Fruit fly (Drosophila melanogaster) whole organism, embryonic: Measurements from ENCODE around the gene CG5762.

ENCODE experiments used
- Abd-B ChIP-seq: fragments of 200-800 bp; sonication (Bioruptor generic); optimal IDR thresholded peaks from 2 replicates; lab custom pipeline; 2018; ENCODE audit warnings: missing biosample characterization, mild to moderate bottlenecking, missing genetic modification characterization, moderate library complexity
- CG10565 ChIP-seq: fragments of 200-800 bp; sonication (Bioruptor generic); optimal IDR thresholded peaks from 3 replicates; lab custom pipeline; 2016; ENCODE audit warnings: missing biosample characterization, mild to moderate bottlenecking, missing genetic modification characterization
- CG12104 ChIP-seq: fragments of 200-800 bp; sonication (Bioruptor generic); optimal IDR thresholded peaks from 3 replicates; lab custom pipeline; 2016; ENCODE audit warnings: missing biosample characterization, missing genetic modification characterization
- CG12236 ChIP-seq: fragments of 200-800 bp; sonication (Bioruptor generic); optimal IDR thresholded peaks from 2 replicates; lab custom pipeline; 2016; ENCODE audit warnings: missing biosample characterization, missing genetic modification characterization
- CG12299 ChIP-seq: fragments of 200-800 bp; sonication (Bioruptor generic); optimal IDR thresholded peaks from 2 replicates; lab custom pipeline; 2018; ENCODE audit warnings: missing biosample characterization, mild to moderate bottlenecking, missing genetic modification characterization
- CG12391 ChIP-seq: fragments of 200-800 bp; sonication (Bioruptor generic); optimal IDR thresholded peaks from 3 replicates; lab custom pipeline; 2018; ENCODE audit warnings: missing biosample characterization, mild to moderate bottlenecking, missing genetic modification characterization, moderate library complexity
- CG13287 ChIP-seq: fragments of 200-800 bp; sonication (Bioruptor generic); IDR thresholded peaks from 2 replicates; pipeline ENCODE4 v1.3.6; 2022; ENCODE audit warnings: missing biosample characterization, missing genetic modification characterization; ENCODE audit not compliant: partially characterized antibody
- CG14014 ChIP-seq: fragments of 200-800 bp; sonication (Bioruptor generic); IDR thresholded peaks from 2 replicates; pipeline ENCODE4 v1.3.6; 2022; ENCODE audit warnings: missing biosample characterization, missing genetic modification characterization
- CG15514 ChIP-seq: fragments of 200-800 bp; sonication (Bioruptor generic); optimal IDR thresholded peaks from 3 replicates; lab custom pipeline; 2017; ENCODE audit warnings: missing biosample characterization, missing genetic modification characterization, mild to moderate bottlenecking, moderate library complexity, missing genetic modification reagents
- CG15601 ChIP-seq: fragments of 200-800 bp; sonication (Bioruptor generic); optimal IDR thresholded peaks from 3 replicates; lab custom pipeline; 2019; ENCODE audit warnings: missing biosample characterization, mild to moderate bottlenecking, missing genetic modification characterization, moderate library complexity
- CG2116 ChIP-seq: fragments of 200-800 bp; sonication (Bioruptor generic); optimal IDR thresholded peaks from 3 replicates; lab custom pipeline; 2018; ENCODE audit warnings: missing biosample characterization, mild to moderate bottlenecking, missing genetic modification characterization
- CG2875 ChIP-seq: fragments of 200-800 bp; sonication (Bioruptor generic); optimal IDR thresholded peaks from 2 replicates; lab custom pipeline; 2017; ENCODE audit warnings: missing biosample characterization, mild to moderate bottlenecking, missing genetic modification characterization, missing genetic modification reagents
- CG30431 ChIP-seq: fragments of 200-800 bp; sonication (Bioruptor generic); optimal IDR thresholded peaks from 2 replicates; lab custom pipeline; 2017; ENCODE audit warnings: missing biosample characterization, missing genetic modification characterization
- CG3163 ChIP-seq: fragments of 200-800 bp; sonication (Bioruptor generic); optimal IDR thresholded peaks from 3 replicates; lab custom pipeline; 2016; ENCODE audit warnings: missing biosample characterization, missing genetic modification characterization
- CG33213 ChIP-seq: fragments of 200-800 bp; sonication (Bioruptor generic); optimal IDR thresholded peaks from 3 replicates; lab custom pipeline; 2016; ENCODE audit warnings: missing biosample characterization, missing genetic modification characterization
- CG3995 ChIP-seq: fragments of 200-800 bp; sonication (Bioruptor generic); optimal IDR thresholded peaks from 3 replicates; lab custom pipeline; 2016; ENCODE audit warnings: missing biosample characterization, missing genetic modification characterization
- CG4360 ChIP-seq: fragments of 200-800 bp; sonication (Bioruptor generic); IDR thresholded peaks from 2 replicates; pipeline ENCODE4 v1.3.6; 2022; ENCODE audit warnings: missing biosample characterization, missing genetic modification characterization
- CG4617 ChIP-seq: fragments of 200-800 bp; sonication (Bioruptor generic); optimal IDR thresholded peaks from 3 replicates; lab custom pipeline; 2016; ENCODE audit warnings: missing biosample characterization, missing genetic modification characterization, borderline replicate concordance
- CG8924 ChIP-seq: fragments of 200-800 bp; optimal IDR thresholded peaks from 3 replicates; lab custom pipeline; 2019; ENCODE audit warnings: missing biosample characterization, mild to moderate bottlenecking, missing genetic modification characterization, moderate library complexity
- CHES-1-like ChIP-seq: fragments of 200-800 bp; sonication (Bioruptor generic); optimal IDR thresholded peaks from 2 replicates; lab custom pipeline; 2016; ENCODE audit warnings: missing biosample characterization, missing genetic modification characterization
- Dp ChIP-seq: fragments of 200-800 bp; sonication (Bioruptor generic); optimal IDR thresholded peaks from 2 replicates; lab custom pipeline; 2018; ENCODE audit warnings: missing biosample characterization, mild to moderate bottlenecking, missing genetic modification characterization, moderate library complexity
- Dref ChIP-seq: fragments of 200-800 bp; sonication (Bioruptor generic); IDR thresholded peaks from 2 replicates; pipeline ENCODE4 v1.3.6; 2022; ENCODE audit warnings: missing biosample characterization, missing genetic modification characterization
- Ets65A ChIP-seq: fragments of 200-800 bp; sonication (Bioruptor generic); peaks from one replicate; lab custom pipeline; 2016; ENCODE audit warnings: missing biosample characterization, missing genetic modification characterization
- Ets97D ChIP-seq: fragments of 200-800 bp; sonication (Bioruptor generic); optimal IDR thresholded peaks from 3 replicates; lab custom pipeline; 2016; ENCODE audit warnings: missing biosample characterization, missing genetic modification characterization
- HmgZ ChIP-seq: fragments of 200-800 bp; sonication (Bioruptor generic); optimal IDR thresholded peaks from 2 replicates; lab custom pipeline; 2018; ENCODE audit warnings: missing biosample characterization, mild to moderate bottlenecking, missing genetic modification characterization
- Lhr ChIP-seq: fragments of 200-800 bp; sonication (Bioruptor generic); optimal IDR thresholded peaks from 3 replicates; lab custom pipeline; 2017; ENCODE audit warnings: mild to moderate bottlenecking, missing biosample characterization, missing genetic modification reagents, missing genetic modification characterization
- Opbp ChIP-seq: fragments of 200-800 bp; sonication (Bioruptor generic); IDR thresholded peaks from 3 replicates; pipeline ENCODE4 v1.3.6; 2022; ENCODE audit warnings: missing biosample characterization, missing genetic modification characterization; ENCODE audit not compliant: partially characterized antibody
- PHDP ChIP-seq: fragments of 200-800 bp; sonication (Bioruptor generic); optimal IDR thresholded peaks from 3 replicates; lab custom pipeline; 2018; ENCODE audit warnings: missing biosample characterization, mild to moderate bottlenecking, missing genetic modification characterization, moderate library complexity
- YL-1 ChIP-seq: fragments of 200-800 bp; sonication (Bioruptor generic); optimal IDR thresholded peaks from 3 replicates; lab custom pipeline; 2017; ENCODE audit warnings: missing biosample characterization, mild to moderate bottlenecking, missing genetic modification characterization
- bbx ChIP-seq: fragments of 200-800 bp; sonication (Bioruptor generic); IDR thresholded peaks from 2 replicates; pipeline ENCODE4 v1.3.6; 2022; ENCODE audit warnings: missing biosample characterization, missing genetic modification characterization; ENCODE audit not compliant: partially characterized antibody
- cato ChIP-seq: fragments of 200-800 bp; sonication (Bioruptor generic); optimal IDR thresholded peaks from 2 replicates; lab custom pipeline; 2016; ENCODE audit warnings: missing biosample characterization, missing genetic modification characterization, borderline replicate concordance
- ci ChIP-seq: fragments of 200-800 bp; sonication (Bioruptor generic); IDR thresholded peaks from 3 replicates; pipeline ENCODE4 v1.3.6; 2022; ENCODE audit warnings: missing biosample characterization, missing genetic modification characterization
- da ChIP-seq: fragments of 200-800 bp; sonication (Bioruptor generic); optimal IDR thresholded peaks from 2 replicates; lab custom pipeline; 2016; ENCODE audit warnings: missing biosample characterization, missing genetic modification characterization
- dimm ChIP-seq: fragments of 200-800 bp; sonication (Bioruptor generic); IDR thresholded peaks from 2 replicates; pipeline ENCODE4 v1.3.6; 2022; ENCODE audit warnings: missing biosample characterization, missing genetic modification characterization
- dysf ChIP-seq: fragments of 200-800 bp; sonication (Bioruptor generic); IDR thresholded peaks from 3 replicates; pipeline ENCODE4 v1.3.6; 2022; ENCODE audit warnings: missing biosample characterization, missing genetic modification characterization
- fd3F ChIP-seq: fragments of 200-800 bp; sonication (Bioruptor generic); optimal IDR thresholded peaks from 2 replicates; lab custom pipeline; 2018; ENCODE audit warnings: missing biosample characterization, mild to moderate bottlenecking, missing genetic modification characterization, moderate library complexity
- gfzf ChIP-seq: fragments of 200-800 bp; sonication (Bioruptor generic); optimal IDR thresholded peaks from 2 replicates; lab custom pipeline; 2016; ENCODE audit warnings: missing biosample characterization, mild to moderate bottlenecking, missing genetic modification characterization, moderate library complexity
- gsb ChIP-seq: fragments of 200-800 bp; sonication (Bioruptor generic); IDR thresholded peaks from 2 replicates; pipeline ENCODE4 v1.3.6; 2022; ENCODE audit warnings: missing biosample characterization, missing genetic modification characterization
- her ChIP-seq: fragments of 200-800 bp; sonication (Bioruptor generic); optimal IDR thresholded peaks from 2 replicates; lab custom pipeline; 2016; ENCODE audit warnings: missing biosample characterization, missing genetic modification characterization
- jing ChIP-seq: fragments of 200-800 bp; sonication (Bioruptor generic); optimal IDR thresholded peaks from 2 replicates; lab custom pipeline; 2018; ENCODE audit warnings: missing biosample characterization, mild to moderate bottlenecking, missing genetic modification characterization
- kni ChIP-seq: fragments of 200-800 bp; sonication (Bioruptor generic); optimal IDR thresholded peaks from 3 replicates; lab custom pipeline; 2017; ENCODE audit warnings: mild to moderate bottlenecking, missing biosample characterization, missing genetic modification reagents, missing genetic modification characterization
- pho ChIP-seq: fragments of 200-800 bp; sonication (Bioruptor generic); optimal IDR thresholded peaks from 2 replicates; lab custom pipeline; 2016; ENCODE audit warnings: missing biosample characterization, missing genetic modification characterization
- pita ChIP-seq: fragments of 200-800 bp; sonication (Bioruptor generic); optimal IDR thresholded peaks from 2 replicates; lab custom pipeline; 2017; ENCODE audit warnings: missing biosample characterization, mild to moderate bottlenecking, missing genetic modification characterization
- sd ChIP-seq: fragments of 200-800 bp; sonication (Bioruptor generic); optimal IDR thresholded peaks from 3 replicates; lab custom pipeline; 2018; ENCODE audit warnings: missing biosample characterization, mild to moderate bottlenecking, missing genetic modification characterization, moderate library complexity
- sens ChIP-seq: fragments of 200-800 bp; sonication (Bioruptor generic); peaks from one replicate; lab custom pipeline; 2016; ENCODE audit warnings: missing biosample characterization, missing genetic modification characterization
- sr ChIP-seq: fragments of 200-800 bp; sonication (Bioruptor generic); IDR thresholded peaks from 3 replicates; pipeline ENCODE4 v1.3.6; 2022; ENCODE audit warnings: missing biosample characterization, missing genetic modification characterization
- stwl ChIP-seq: fragments of 200-800 bp; sonication (Bioruptor generic); optimal IDR thresholded peaks from 3 replicates; lab custom pipeline; 2018; ENCODE audit warnings: missing biosample characterization, mild to moderate bottlenecking, missing genetic modification characterization, moderate library complexity
- vvl ChIP-seq: fragments of 200-800 bp; sonication (Bioruptor generic); IDR thresholded peaks from 2 replicates; pipeline ENCODE4 v1.3.6; 2022; ENCODE audit warnings: missing biosample characterization, missing genetic modification characterization
- zen ChIP-seq: fragments of 200-800 bp; sonication (Bioruptor generic); optimal IDR thresholded peaks from 3 replicates; lab custom pipeline; 2018; ENCODE audit warnings: missing biosample characterization, mild to moderate bottlenecking, missing genetic modification characterization, moderate library complexity
- zfh1 ChIP-seq: fragments of 200-800 bp; sonication (Bioruptor generic); IDR thresholded peaks from 3 replicates; pipeline ENCODE4 v1.3.6; 2022; ENCODE audit warnings: missing biosample characterization, missing genetic modification characterization

The CG5762 gene

DNA sequence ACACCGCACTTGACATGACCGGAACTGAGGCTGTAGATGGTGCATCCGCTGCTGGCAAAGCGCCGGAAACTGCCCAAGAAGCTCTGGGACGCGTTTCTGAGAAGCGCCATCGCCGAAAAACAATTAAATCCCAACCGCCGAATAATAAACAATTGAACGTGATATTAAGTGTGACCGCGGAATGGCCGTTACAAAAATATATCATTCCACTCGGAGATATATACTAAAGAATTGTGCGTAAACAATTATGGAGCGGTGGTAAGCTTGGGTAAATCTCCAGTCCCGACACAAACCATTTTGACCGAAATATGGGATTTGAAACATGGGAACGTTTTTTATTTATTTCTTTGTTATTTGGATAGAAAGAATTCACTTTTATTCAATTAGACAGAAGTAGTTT, 1.5 kb downstream of the CG5762 start, which contains the start of gene CG18528 (continued):
- TF ChIP-seq bbx (GFP tag; lab: Robert Waterston, UW): 0 out of 2 replicates have a peak, but pooled peaks have one; percentile 39
- 0 out of 2 replicates have a peak, but pooled peaks have one; percentile 33 for TF ChIP-seq Dref
- peak; percentile 52 for TF ChIP-seq CG2116 (GFP tag; lab: Kevin White, UChicago)
- peak; percentile 39 for TF ChIP-seq CHES-1-like
- peak; percentile 87 for TF ChIP-seq pita (GFP tag; lab: Kevin White, UChicago)
- TF ChIP-seq jing (GFP tag; lab: Kevin White, UChicago): no peak
- peak; percentile 85 for TF ChIP-seq Ets65A (GFP tag; lab: Kevin White, UChicago)
- no peak for TF ChIP-seq CG12299 (tag; lab: Kevin White, UChicago)
- peak; percentile 12; the same call in 1 of the 2 replicates for TF ChIP-seq CG4360
- 0 out of 3 replicates have a peak, but pooled peaks have one; percentile 6 for TF ChIP-seq dysf (GFP tag; lab: Robert Waterston, UW)
- peak; percentile 6 for TF ChIP-seq pho (GFP tag; lab: Kevin White, UChicago)
- TF ChIP-seq CG13287 (GFP tag; lab: Robert Waterston, UW): peak; percentile 52; the same call in 1 of the 2 replicates
- TF ChIP-seq CG3163 (GFP tag; lab: Kevin White, UChicago): no peak
- peak; percentile 82 for TF ChIP-seq Abd-B
- TF ChIP-seq YL-1 (GFP tag; lab: Kevin White, UChicago): peak; percentile 15
- TF ChIP-seq CG8924: peak; percentile 24
- TF ChIP-seq Ets97D: peak; percentile 92
- TF ChIP-seq zen: peak; percentile 71
- TF ChIP-seq CG30431 (GFP tag; lab: Kevin White, UChicago): no peak
- TF ChIP-seq Opbp: peak; percentile 34; the same call in 1 of the 3 replicates
- no peak for TF ChIP-seq CG15601 (tag; lab: Kevin White, UChicago)
- TF ChIP-seq PHDP (tag; lab: Kevin White, UChicago): no peak
- peak; percentile 51 for TF ChIP-seq CG15514 (GFP tag; lab: Kevin White, UChicago)
- TF ChIP-seq zfh1 (GFP tag; lab: Robert Waterston, UW): peak; percentile 31; the same call in 1 of the 3 replicates
- TF ChIP-seq CG14014: no peak
- no peak for TF ChIP-seq gsb (GFP tag; lab: Robert Waterston, UW)
- peak; percentile 73 for TF ChIP-seq stwl (tag; lab: Kevin White, UChicago)
- peak; percentile 33; the same call in 1 of the 3 replicates for TF ChIP-seq ci (GFP tag; lab: Robert Waterston, UW)
- TF ChIP-seq cato (GFP tag; lab: Kevin White, UChicago): no peak
- peak; percentile 6 for TF ChIP-seq CG12391 (tag; lab: Kevin White, UChicago)
- no peak for TF ChIP-seq fd3F (GFP tag; lab: Kevin White, UChicago)
- peak; percentile 66 for TF ChIP-seq CG33213 (GFP tag; lab: Kevin White, UChicago)
- peak; percentile 71 for TF ChIP-seq CG3995 (GFP tag; lab: Kevin White, UChicago)
- no peak for TF ChIP-seq da (GFP tag; lab: Kevin White, UChicago)
- TF ChIP-seq Dp (GFP tag; lab: Kevin White, UChicago): peak; percentile 61
- TF ChIP-seq dimm (GFP tag; lab: Robert Waterston, UW): no peak
- peak; percentile 84 for TF ChIP-seq Lhr (GFP tag; lab: Kevin White, UChicago)
- peak; percentile 96 for TF ChIP-seq gfzf (GFP tag; lab: Kevin White, UChicago)
- no peak for TF ChIP-seq CG2875 (GFP tag; lab: Kevin White, UChicago)
- TF ChIP-seq CG12236 (GFP tag; lab: Kevin White, UChicago): peak; percentile 3
- peak; percentile 60 for TF ChIP-seq HmgZ (tag; lab: Kevin White, UChicago)
- TF ChIP-seq her (GFP tag; lab: Kevin White, UChicago): peak; percentile 82
- no peak for TF ChIP-seq kni
- no peak for TF ChIP-seq CG12104
- TF ChIP-seq vvl: 0 out of 2 replicates have a peak, but pooled peaks have one; percentile 10
- peak; percentile 73 for TF ChIP-seq sens (GFP tag; lab: Kevin White, UChicago)
- TF ChIP-seq sr (GFP tag; lab: Robert Waterston, UW): no peak
- TF ChIP-seq CG10565 (GFP tag; lab: Kevin White, UChicago): no peak
- TF ChIP-seq CG4617 (GFP tag; lab: Kevin White, UChicago): peak; percentile 15
- TF ChIP-seq sd (tag; lab: Kevin White, UChicago): no peak
